Worm (Caenorhabditis elegans): ENCODE measurements around the gene F01D5.10.

DNA sequence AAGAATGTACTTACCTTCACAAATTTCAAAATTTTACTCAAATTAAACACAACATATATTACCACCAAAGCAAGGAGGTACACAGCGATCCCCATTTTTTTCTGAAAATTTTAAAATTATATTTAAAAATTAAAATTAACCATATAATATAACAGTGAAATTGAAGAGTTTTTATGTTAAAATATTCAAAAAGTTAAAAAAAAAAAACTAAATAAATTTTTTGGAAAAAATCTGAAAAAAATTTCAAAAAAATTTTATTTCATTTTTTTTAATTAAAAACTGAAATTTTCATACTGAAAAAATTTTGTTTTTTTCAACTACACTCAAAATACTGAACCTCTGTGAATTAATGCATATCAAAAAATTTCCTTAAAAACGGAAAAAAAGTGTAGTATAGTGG is 4.3 kb downstream of the F01D5.10 start, which contains the start of gene cyp-37A1:
- no peak for TF ChIP-seq snpc-4 (tag; optimal IDR thresholded peaks at IDR 0.05)
- no peak for TF ChIP-seq elt-1 (tag; optimal IDR thresholded peaks at IDR 0.05)
- no peak for TF ChIP-seq aly-2 (tag; optimal IDR thresholded peaks at IDR 0.05)
- TF ChIP-seq ama-1 (optimal IDR thresholded peaks at IDR 0.05): no peak
- no peak for TF ChIP-seq sem-4 (tag; optimal IDR thresholded peaks at IDR 0.05)
- TF ChIP-seq alr-1 (tag; optimal IDR thresholded peaks at IDR 0.05): no peak
- no peak for TF ChIP-seq egl-27 (tag; optimal IDR thresholded peaks at IDR 0.05)

All from whole organism, L2 larva.